Fruit fly (Drosophila melanogaster) whole organism, adult: Measurements from ENCODE around the gene ABCB7.

ENCODE experiments used
- CG11617 ChIP-seq: fragments of 200-800 bp; sonication (Bioruptor generic); optimal IDR thresholded peaks from 2 replicates; lab custom pipeline; 2017; ENCODE audit warnings: mild to moderate bottlenecking, missing biosample characterization, missing genetic modification reagents, missing genetic modification characterization
- CG12768 ChIP-seq: fragments of 200-800 bp; sonication (Bioruptor generic); optimal IDR thresholded peaks from 2 replicates; lab custom pipeline; 2017; ENCODE audit warnings: missing biosample characterization, missing genetic modification characterization, mild to moderate bottlenecking, moderate library complexity, missing genetic modification reagents
- CG14711 ChIP-seq: fragments of 200-800 bp; sonication (Bioruptor generic); optimal IDR thresholded peaks from 2 replicates; lab custom pipeline; 2018; ENCODE audit warnings: missing biosample characterization, mild to moderate bottlenecking, missing genetic modification characterization, moderate library complexity
- CG1620 ChIP-seq: fragments of 200-800 bp; sonication (Bioruptor generic); optimal IDR thresholded peaks from 2 replicates; lab custom pipeline; 2016; ENCODE audit warnings: missing biosample characterization, missing genetic modification characterization
- CG33017 ChIP-seq: fragments of 200-800 bp; sonication (Bioruptor generic); optimal IDR thresholded peaks from 2 replicates; lab custom pipeline; 2018; ENCODE audit warnings: missing biosample characterization, mild to moderate bottlenecking, missing genetic modification characterization, moderate library complexity
- CG5204 ChIP-seq: fragments of 200-800 bp; sonication (Bioruptor generic); optimal IDR thresholded peaks from 2 replicates; lab custom pipeline; 2016; ENCODE audit warnings: missing biosample characterization, missing genetic modification characterization
- CG7045 ChIP-seq: fragments of 200-800 bp; sonication (Bioruptor generic); optimal IDR thresholded peaks from 2 replicates; lab custom pipeline; 2017; ENCODE audit warnings: missing biosample characterization, mild to moderate bottlenecking, missing genetic modification characterization
- CG7101 ChIP-seq: fragments of 200-800 bp; sonication (Bioruptor generic); optimal IDR thresholded peaks from 2 replicates; lab custom pipeline; 2018; ENCODE audit warnings: missing biosample characterization, mild to moderate bottlenecking, missing genetic modification characterization, moderate library complexity
- Clk ChIP-seq: fragments of 200-800 bp; sonication (Bioruptor generic); optimal IDR thresholded peaks from 2 replicates; lab custom pipeline; 2017; ENCODE audit warnings: missing biosample characterization, missing genetic modification characterization
- Crg-1 ChIP-seq: fragments of 200-800 bp; sonication (Bioruptor generic); optimal IDR thresholded peaks from 2 replicates; lab custom pipeline; 2016; ENCODE audit warnings: missing biosample characterization, missing genetic modification characterization
- Hr96 ChIP-seq: fragments of 200-800 bp; sonication (Bioruptor generic); optimal IDR thresholded peaks from 2 replicates; lab custom pipeline; 2016; ENCODE audit warnings: missing biosample characterization, missing genetic modification characterization
- Mnt ChIP-seq: fragments of 200-800 bp; sonication (Bioruptor generic); optimal IDR thresholded peaks from 2 replicates; lab custom pipeline; 2016; ENCODE audit warnings: missing biosample characterization, mild to moderate bottlenecking, missing genetic modification characterization
- bab1 ChIP-seq: fragments of 200-800 bp; sonication (Bioruptor generic); optimal IDR thresholded peaks from 3 replicates; lab custom pipeline; 2019; ENCODE audit warnings: missing biosample characterization, mild to moderate bottlenecking, missing genetic modification characterization, moderate library complexity
- cic ChIP-seq: fragments of 200-800 bp; sonication (Bioruptor generic); optimal IDR thresholded peaks from 2 replicates; lab custom pipeline; 2017; ENCODE audit warnings: missing biosample characterization, mild to moderate bottlenecking, missing genetic modification characterization, moderate library complexity
- cnc ChIP-seq, 2 experiments: fragments of >200 bp; optimal IDR thresholded peaks; 2 replicates each; lab custom pipeline; 2017
- kay ChIP-seq: fragments of 200-800 bp; sonication (Bioruptor generic); peaks from one replicate; lab custom pipeline; 2016; ENCODE audit warnings: missing biosample characterization, missing genetic modification characterization, borderline replicate concordance
- ovo ChIP-seq: fragments of 200-800 bp; sonication (Bioruptor generic); optimal IDR thresholded peaks from 2 replicates; lab custom pipeline; 2016; ENCODE audit warnings: missing biosample characterization, missing genetic modification characterization
- pad ChIP-seq: fragments of 200-800 bp; sonication (Bioruptor generic); optimal IDR thresholded peaks from 3 replicates; lab custom pipeline; 2017; ENCODE audit warnings: missing biosample characterization, missing genetic modification characterization, mild to moderate bottlenecking, moderate library complexity, missing genetic modification reagents
- tj ChIP-seq: fragments of 200-800 bp; sonication (Bioruptor generic); optimal IDR thresholded peaks from 3 replicates; lab custom pipeline; 2017; ENCODE audit warnings: missing biosample characterization, mild to moderate bottlenecking, missing genetic modification characterization, moderate library complexity
- toe ChIP-seq: fragments of 200-800 bp; sonication (Bioruptor generic); optimal IDR thresholded peaks from 2 replicates; lab custom pipeline; 2016; ENCODE audit warnings: missing biosample characterization, missing genetic modification characterization

Gene ABCB7

dm6 chr3L:1576489-1577106, 41.6 kb upstream of the ABCB7 start, which contains the start of gene CG13917:
TSS of gene CG13917 (plus strand) at chr3L:1576699.
- TF ChIP-seq tj: peak; percentile 9
- TF ChIP-seq pad (GFP tag; lab: Kevin White, UChicago): peak; percentile 71
- no peak for TF ChIP-seq cic (GFP tag; lab: Kevin White, UChicago)
- peak; percentile 65 for TF ChIP-seq bab1

- TF ChIP-seq pad (GFP tag; lab: Kevin White, UChicago): peak; percentile 27
- no peak for TF ChIP-seq CG11617
- TF ChIP-seq bab1: no peak
Observed at dm6 chr3L:1577338-1577737, 40.9 kb upstream of the ABCB7 start.

dm6 chr3L:1578391-1578948, 39.7 kb upstream of the ABCB7 start:
- TF ChIP-seq CG7045 (no peak), pad (GFP tag; lab: Kevin White, UChicago) (peak; percentile 82)

dm6 chr3L:1579169-1579853, 38.9 kb upstream of the ABCB7 start:
- TF ChIP-seq tj: peak; percentile 87
- no peak for TF ChIP-seq CG7045
- no peak for TF ChIP-seq CG33017 (tag; lab: Kevin White, UChicago)
- no peak for TF ChIP-seq cnc (optimal IDR thresholded peaks at IDR 0.05; lab: Kevin White, UChicago)
- TF ChIP-seq kay (GFP tag; lab: Kevin White, UChicago): peak; percentile 72
- no peak for TF ChIP-seq toe (GFP tag; lab: Kevin White, UChicago)
- peak; percentile 39 for TF ChIP-seq CG7101 (tag; lab: Kevin White, UChicago)
- no peak for TF ChIP-seq pad (GFP tag; lab: Kevin White, UChicago)
- TF ChIP-seq CG1620: no peak
- peak; percentile 24 for TF ChIP-seq CG12768 (GFP tag; lab: Kevin White, UChicago)
- TF ChIP-seq cic (GFP tag; lab: Kevin White, UChicago): no peak
- TF ChIP-seq Mnt: no peak
- TF ChIP-seq CG5204: no peak
- TF ChIP-seq Crg-1 (GFP tag; lab: Kevin White, UChicago): no peak
- no peak for TF ChIP-seq bab1
- TF ChIP-seq CG11617: no peak
- no peak for TF ChIP-seq ovo (GFP tag; lab: Kevin White, UChicago)
- peak; percentile 46 for TF ChIP-seq CG14711
- no peak for TF ChIP-seq Hr96 (GFP tag; lab: Kevin White, UChicago)

- TF ChIP-seq Clk (no peak), kay (GFP tag; lab: Kevin White, UChicago) (peak; percentile 25)
Observed at dm6 chr3L:1580194-1580593, 38.0 kb upstream of the ABCB7 start.

- TF ChIP-seq tj (peak; percentile 63), Hr96 (GFP tag; lab: Kevin White, UChicago) (no peak)
Observed at dm6 chr3L:1580821-1581220, 37.4 kb upstream of the ABCB7 start.

- peak; percentile 23 for TF ChIP-seq tj
- no peak for TF ChIP-seq Clk
- no peak for TF ChIP-seq Crg-1 (GFP tag; lab: Kevin White, UChicago)
- TF ChIP-seq CG7101 (tag; lab: Kevin White, UChicago): peak; percentile 27
- TF ChIP-seq CG33017 (tag; lab: Kevin White, UChicago): peak; percentile 35
- TF ChIP-seq CG11617: peak; percentile 58
- TF ChIP-seq CG1620: peak; percentile 17
Observed at dm6 chr3L:1584003-1584402, 34.2 kb upstream of the ABCB7 start.

- TF ChIP-seq bab1 (peak; percentile 93), tj (peak; percentile 74), CG14711 (peak; percentile 64), Hr96 (GFP tag; lab: Kevin White, UChicago) (peak; percentile 48), kay (GFP tag; lab: Kevin White, UChicago) (no peak), cic (GFP tag; lab: Kevin White, UChicago) (no peak), cnc (optimal IDR thresholded peaks at IDR 0.05; lab: Kevin White, UChicago) (no peak), CG5204 (no peak), pad (GFP tag; lab: Kevin White, UChicago) (peak; percentile 36), toe (GFP tag; lab: Kevin White, UChicago) (no peak), CG7045 (no peak), CG7101 (tag; lab: Kevin White, UChicago) (peak; percentile 11), Crg-1 (GFP tag; lab: Kevin White, UChicago) (no peak), CG12768 (GFP tag; lab: Kevin White, UChicago) (no peak)
Observed at dm6 chr3L:1584781-1585180, 33.4 kb upstream of the ABCB7 start.
